Worm (Caenorhabditis elegans) whole organism, dauer: ENCODE data around the gene F35C11.3.

Source experiments
- unc-62 ChIP-seq: sonication (generic microtip); optimal IDR thresholded peaks from 2 replicates; lab custom pipeline; 2017; ENCODE audit warnings: missing biosample characterization, missing genetic modification reagents, missing genetic modification characterization

The F35C11.3 gene

DNA sequence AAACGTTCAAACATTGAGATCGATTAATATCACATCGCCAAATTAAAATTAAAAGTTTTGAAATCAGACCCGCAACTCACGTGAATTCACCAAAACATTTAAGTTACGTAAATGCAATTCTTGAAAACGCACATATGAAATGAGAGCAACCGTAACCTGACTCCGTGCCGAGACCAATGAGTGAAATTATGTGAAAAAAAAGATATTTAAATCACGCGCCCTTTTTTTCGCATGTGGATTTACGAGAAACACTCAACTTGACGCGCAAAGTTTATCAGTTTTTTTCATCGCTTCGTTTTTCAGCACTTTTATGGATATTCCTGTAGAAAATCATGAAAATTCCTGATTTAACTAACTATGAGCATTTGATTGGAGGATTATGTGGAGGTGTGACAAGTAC is 29.5 kb downstream of the F35C11.3 start, which contains the start of the genes gei-14 and slc-25A32:
TSS of gene gei-14 (minus strand) at position 175 of the 400 bp plus-strand sequence.
TSS of gene slc-25A32 (plus strand) at position 242 of the 400 bp plus-strand sequence.
- no peak for TF ChIP-seq unc-62 (GFP tag; lab: Kevin White, UChicago)

DNA sequence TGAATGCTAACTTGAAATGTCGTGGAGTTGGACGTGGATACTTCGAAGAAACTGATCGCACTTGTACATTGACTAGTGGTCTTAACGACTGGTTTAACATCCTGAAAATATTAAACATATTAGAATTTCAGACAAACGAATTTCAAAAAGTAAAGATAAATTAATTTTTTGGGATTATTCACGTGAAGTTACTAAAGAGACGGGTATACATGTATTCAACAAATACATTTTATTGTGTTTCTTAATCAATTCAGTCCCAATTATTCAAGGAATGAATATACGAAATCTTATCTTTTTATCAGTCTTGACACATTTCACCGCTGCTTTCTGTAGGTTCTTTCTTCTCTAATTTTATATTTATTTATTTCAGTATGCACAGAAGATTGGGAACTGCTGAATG is 31.8 kb downstream of the F35C11.3 start, which contains the start of the genes mrpl-10 and clec-142:
TSS of gene mrpl-10 (minus strand) at position 101 of the 400 bp plus-strand sequence.
TSS of gene clec-142 (plus strand) at position 264 of the 400 bp plus-strand sequence.
- no peak for TF ChIP-seq unc-62 (GFP tag; lab: Kevin White, UChicago)

ce11 chrII:8283158-8283717 is 36.7 kb downstream of the F35C11.3 start, which contains the start of the genes nst-1 and cct-4:
nst-1 (minus strand) TSS chrII:8283208.
cct-4 (plus strand) TSS chrII:8283667.
- TF ChIP-seq unc-62 (GFP tag; lab: Kevin White, UChicago) = no peak

DNA sequence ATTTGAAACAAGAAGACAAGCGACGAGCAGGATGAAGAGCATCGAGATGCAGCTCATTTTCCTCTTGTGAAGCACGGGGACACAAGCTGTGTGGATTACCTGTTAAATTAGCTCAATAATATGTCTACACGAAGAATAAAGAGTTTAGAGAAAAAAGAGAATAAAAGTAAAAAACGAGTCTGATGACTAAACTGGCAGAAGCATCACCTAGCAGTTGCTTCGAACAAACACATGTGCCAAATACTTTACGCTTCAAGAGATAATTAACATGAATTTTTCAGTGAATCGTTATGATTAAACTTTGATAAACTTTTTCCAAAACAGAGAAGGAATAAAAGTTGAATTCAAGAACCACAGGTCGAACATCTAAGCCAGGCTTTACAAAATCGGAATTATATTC is 48.7 kb downstream of the F35C11.3 start, which contains the start of gene nlp-55:
TSS of gene nlp-55 (minus strand) at position 101 of the 400 bp plus-strand sequence.
- TF ChIP-seq unc-62 (GFP tag; lab: Kevin White, UChicago) = no peak
